Worm (Caenorhabditis elegans) whole organism, midembryonic: ENCODE results near the gene R07B7.10.
A peak's percentile ranks its signal among the peaks of the same experiment; 100 is the strongest.

Experiments
- T22C8.4 ChIP-seq: fragments of 200-800 bp; sonication (Bioruptor generic); IDR thresholded peaks from 2 replicates; pipeline ENCODE4 v1.3.6; 2022; ENCODE audit warnings: missing genetic modification characterization, missing compliant biosample characterization
- cog-1 ChIP-seq: sonication (generic microtip); optimal IDR thresholded peaks from 2 replicates; lab custom pipeline; 2016; ENCODE audit warnings: missing genetic modification characterization, missing compliant biosample characterization
- flt-1 ChIP-seq: fragments of 200-800 bp; sonication (Bioruptor generic); IDR thresholded peaks from 2 replicates; pipeline ENCODE4 v1.3.6; 2022; ENCODE audit warnings: missing genetic modification characterization, missing compliant biosample characterization
- klf-2 ChIP-seq: fragments of 200-800 bp; sonication (Bioruptor generic); conservative IDR thresholded peaks from 2 replicates; pipeline ENCODE4 v1.3.6; 2022; ENCODE audit warnings: missing genetic modification reagents, missing genetic modification characterization, missing compliant biosample characterization
- med-1 ChIP-seq: sonication (generic microtip); optimal IDR thresholded peaks from 2 replicates; lab custom pipeline; 2017; ENCODE audit warnings: missing genetic modification characterization, mild to moderate bottlenecking, missing compliant biosample characterization, antibody characterized with exemption, missing genetic modification reagents; ENCODE audit not compliant: insufficient read depth
- ref-1 ChIP-seq: fragments of 200-800 bp; sonication (Bioruptor generic); conservative IDR thresholded peaks from 2 replicates; pipeline ENCODE4 v1.3.6; 2022; ENCODE audit warnings: missing genetic modification reagents, missing genetic modification characterization, missing compliant biosample characterization
- tab-1 ChIP-seq: fragments of 200-800 bp; sonication (Bioruptor generic); IDR thresholded peaks from 2 replicates; pipeline ENCODE4 v1.3.6; 2022; ENCODE audit warnings: missing genetic modification characterization, missing compliant biosample characterization
- ztf-23 ChIP-seq: fragments of 200-800 bp; sonication (Bioruptor generic); IDR thresholded peaks from 2 replicates; pipeline ENCODE4 v1.3.6; 2022; ENCODE audit warnings: missing genetic modification reagents, missing genetic modification characterization, missing compliant biosample characterization
- ztf-29 ChIP-seq: fragments of 200-800 bp; sonication (Bioruptor generic); IDR thresholded peaks from 2 replicates; pipeline ENCODE4 v1.3.6; 2022; ENCODE audit warnings: missing genetic modification reagents, missing genetic modification characterization, missing compliant biosample characterization

DNA sequence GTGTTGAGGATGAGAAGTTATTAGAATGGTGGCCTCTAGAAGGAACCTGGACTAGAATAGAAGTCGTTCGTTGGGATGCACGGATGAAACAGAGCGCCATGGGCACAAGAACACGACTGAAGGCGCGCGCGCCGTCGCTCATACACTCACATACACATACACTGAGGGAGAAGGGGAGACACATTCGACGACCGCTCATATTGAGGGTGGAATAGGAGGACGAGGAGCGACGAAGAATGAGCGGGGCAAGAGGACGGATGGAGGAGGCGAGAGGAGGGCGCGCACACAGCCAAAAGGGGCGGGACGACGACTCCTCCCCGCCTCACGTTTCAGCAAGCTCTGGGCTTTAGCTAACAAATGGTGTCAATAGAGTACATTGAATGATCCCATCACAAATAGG, 44.2 kb upstream of the R07B7.10 start:
- TF ChIP-seq cog-1 (tag; lab: Kevin White, UChicago) (no peak), tab-1 (no peak; the same call in 1 of the 2 replicates), ztf-23 (peak; percentile 67; the same call in 1 of the 2 replicates), flt-1 (0 out of 2 replicates have a peak, but pooled peaks have one; percentile 36), med-1 (GFP tag; lab: Kevin White, UChicago) (no peak), T22C8.4 (GFP tag; lab: Robert Waterston, UW) (no peak), ztf-29 (GFP tag; lab: Robert Waterston, UW) (no peak), klf-2 (GFP tag; lab: Robert Waterston, UW) (no peak), ref-1 (0 out of 2 replicates have a peak, but pooled peaks have one; percentile 8)
